Fruit fly (Drosophila melanogaster) whole organism, wandering third instar larva: Measurements from ENCODE around the gene CG3769.

ENCODE experiments used
- Abd-B ChIP-seq: fragments of >200 bp; optimal IDR thresholded peaks from 2 replicates; lab custom pipeline; 2017; ENCODE audit warnings: missing biosample characterization, missing genetic modification characterization
- Hr78 ChIP-seq: fragments of >200 bp; optimal IDR thresholded peaks from 2 replicates; lab custom pipeline; 2017; ENCODE audit warnings: missing biosample characterization, missing genetic modification characterization
- OdsH ChIP-seq: fragments of 200-800 bp; sonication (Bioruptor generic); optimal IDR thresholded peaks from 2 replicates; lab custom pipeline; 2016; ENCODE audit warnings: missing biosample characterization, mild to moderate bottlenecking, missing genetic modification characterization
- Sp1 ChIP-seq: fragments of 200-800 bp; sonication (Bioruptor generic); optimal IDR thresholded peaks from 3 replicates; lab custom pipeline; 2019; ENCODE audit warnings: missing biosample characterization, mild to moderate bottlenecking, missing genetic modification characterization, moderate library complexity
- Vsx2 ChIP-seq: fragments of 200-300, 225-300 bp; sonication (Bioruptor generic); optimal IDR thresholded peaks from 2 replicates; lab custom pipeline; 2018; ENCODE audit warnings: missing biosample characterization, missing genetic modification characterization; ENCODE audit not compliant: partially characterized antibody
- br ChIP-seq: fragments of 200-800 bp; sonication (Bioruptor generic); optimal IDR thresholded peaks from 2 replicates; lab custom pipeline; 2016; ENCODE audit warnings: missing biosample characterization, missing genetic modification characterization
- dmrt93B ChIP-seq: fragments of 200-800 bp; sonication (Bioruptor generic); optimal IDR thresholded peaks from 2 replicates; lab custom pipeline; 2018; ENCODE audit warnings: missing biosample characterization, mild to moderate bottlenecking, missing genetic modification characterization
- h ChIP-seq: fragments of 200-800 bp; sonication (Bioruptor generic); optimal IDR thresholded peaks from 3 replicates; lab custom pipeline; 2016; ENCODE audit warnings: missing biosample characterization, mild to moderate bottlenecking, missing genetic modification characterization
- jim ChIP-seq: fragments of 175-275, 200-325 bp; sonication (Bioruptor generic); optimal IDR thresholded peaks from 2 replicates; lab custom pipeline; 2016; ENCODE audit warnings: missing biosample characterization, mild to moderate bottlenecking, missing genetic modification characterization
- lola ChIP-seq: fragments of >200 bp; optimal IDR thresholded peaks from 2 replicates; lab custom pipeline; 2017; ENCODE audit warnings: missing biosample characterization, missing genetic modification characterization
- psq ChIP-seq: fragments of 200-800 bp; sonication (Bioruptor generic); optimal IDR thresholded peaks from 3 replicates; lab custom pipeline; 2017; ENCODE audit warnings: missing biosample characterization, mild to moderate bottlenecking, missing genetic modification characterization, moderate library complexity
- sage ChIP-seq: fragments of 200-800 bp; sonication (Bioruptor generic); optimal IDR thresholded peaks from 2 replicates; lab custom pipeline; 2016; ENCODE audit warnings: missing biosample characterization, mild to moderate bottlenecking, missing genetic modification characterization
- usp ChIP-seq: fragments of >200 bp; optimal IDR thresholded peaks from 2 replicates; lab custom pipeline; 2017; ENCODE audit warnings: missing biosample characterization, missing genetic modification characterization

DNA sequence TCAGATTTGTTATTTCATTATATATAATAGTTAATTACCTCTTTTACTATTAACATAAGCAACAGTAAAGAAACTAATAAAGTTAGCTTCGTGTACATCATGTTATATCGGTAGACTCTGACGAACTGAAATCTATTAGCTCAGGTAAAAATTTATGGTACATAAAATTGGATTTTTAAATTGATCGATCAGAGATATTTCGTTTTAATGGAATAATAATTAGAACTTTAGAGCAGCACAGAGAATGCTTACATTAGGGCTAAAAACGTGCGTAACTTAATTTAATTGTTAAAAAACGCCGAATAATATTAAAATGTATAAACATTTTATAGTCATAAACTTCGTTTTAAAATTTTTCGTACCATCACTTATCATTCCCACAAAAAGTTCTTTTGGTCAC, 5.4 kb downstream of the CG3769 start, which contains the start of gene CG33723:
- TF ChIP-seq Vsx2 (GFP tag; lab: Kevin White, UChicago) (no peak), dmrt93B (GFP tag; lab: Kevin White, UChicago) (no peak), Sp1 (GFP tag; lab: Kevin White, UChicago) (no peak), psq (no peak), sage (no peak), OdsH (GFP tag; lab: Kevin White, UChicago) (no peak), Hr78 (no peak), jim (GFP tag; lab: Kevin White, UChicago) (no peak), h (no peak), usp (GFP tag; lab: Kevin White, UChicago) (no peak), lola (GFP tag; lab: Kevin White, UChicago) (no peak), Abd-B (GFP tag; lab: Kevin White, UChicago) (no peak), br (GFP tag; lab: Kevin White, UChicago) (no peak)
